Worm (Caenorhabditis elegans) whole organism, mixed stage, embryonic: ENCODE data around the gene F35D2.6.

Experiments used
- M03D4.4 ChIP-seq: sonication (generic microtip); optimal IDR thresholded peaks from 2 replicates; lab custom pipeline; 2017; ENCODE audit warnings: mild to moderate bottlenecking, missing genetic modification characterization, missing compliant biosample characterization
- bed-3 ChIP-seq: fragments of 200-800 bp; sonication (Bioruptor generic); optimal IDR thresholded peaks from 3 replicates; lab custom pipeline; 2018; ENCODE audit warnings: mild to moderate bottlenecking, missing genetic modification characterization, moderate library complexity, missing compliant biosample characterization
- blmp-1 ChIP-seq: fragments of 150-350 bp; optimal IDR thresholded peaks from 2 replicates; lab custom pipeline; 2014; ENCODE audit warnings: missing biosample characterization, missing genetic modification characterization
- ceh-39 ChIP-seq: fragments of 150-350 bp; optimal IDR thresholded peaks from 2 replicates; lab custom pipeline; 2014; ENCODE audit warnings: missing biosample characterization, missing genetic modification characterization
- ceh-43 ChIP-seq: fragments of 200-800 bp; sonication (Bioruptor generic); optimal IDR thresholded peaks from 2 replicates; lab custom pipeline; 2018; ENCODE audit warnings: mild to moderate bottlenecking, missing genetic modification characterization, moderate library complexity, missing compliant biosample characterization
- ceh-83 ChIP-seq: fragments of 200-800 bp; sonication (Bioruptor generic); optimal IDR thresholded peaks from 2 replicates; lab custom pipeline; 2018; ENCODE audit warnings: mild to moderate bottlenecking, missing genetic modification characterization, missing compliant biosample characterization
- ces-1 ChIP-seq: fragments of 150-350 bp; optimal IDR thresholded peaks from 2 replicates; lab custom pipeline; 2014; ENCODE audit warnings: missing biosample characterization, missing genetic modification reagents, missing genetic modification characterization
- cnd-1 ChIP-seq: fragments of 200-800 bp; sonication (Bioruptor generic); optimal IDR thresholded peaks from 2 replicates; lab custom pipeline; 2018; ENCODE audit warnings: mild to moderate bottlenecking, missing genetic modification characterization, missing compliant biosample characterization
- drap-1 ChIP-seq: fragments of 200-800 bp; sonication (Bioruptor generic); optimal IDR thresholded peaks from 3 replicates; lab custom pipeline; 2018; ENCODE audit warnings: mild to moderate bottlenecking, missing genetic modification characterization, missing compliant biosample characterization
- elt-1 ChIP-seq: sonication (generic microtip); optimal IDR thresholded peaks from 2 replicates; lab custom pipeline; 2017; ENCODE audit warnings: missing genetic modification characterization, mild to moderate bottlenecking, missing compliant biosample characterization, antibody characterized with exemption, moderate library complexity, borderline replicate concordance; ENCODE audit not compliant: insufficient read depth
- elt-3 ChIP-seq: fragments of 150-350 bp; optimal IDR thresholded peaks from 2 replicates; lab custom pipeline; 2014; ENCODE audit warnings: missing biosample characterization, missing genetic modification characterization
- flh-1 ChIP-seq: fragments of 200-800 bp; sonication (Bioruptor generic); optimal IDR thresholded peaks from 2 replicates; lab custom pipeline; 2018; ENCODE audit warnings: mild to moderate bottlenecking, missing genetic modification characterization, moderate library complexity, missing compliant biosample characterization
- ham-2 ChIP-seq: fragments of 200-800 bp; sonication (Bioruptor generic); optimal IDR thresholded peaks from 2 replicates; lab custom pipeline; 2018; ENCODE audit warnings: mild to moderate bottlenecking, missing genetic modification characterization, missing compliant biosample characterization
- hlh-1 ChIP-seq: fragments of 150-350 bp; optimal IDR thresholded peaks from 2 replicates; lab custom pipeline; 2014; ENCODE audit warnings: missing biosample characterization, missing genetic modification reagents, missing genetic modification characterization
- lin-13 ChIP-seq: fragments of 150-350 bp; optimal IDR thresholded peaks from 2 replicates; lab custom pipeline; 2014; ENCODE audit warnings: missing biosample characterization, missing genetic modification characterization
- lsy-2 ChIP-seq: fragments of 150-350 bp; optimal IDR thresholded peaks from 2 replicates; lab custom pipeline; 2014; ENCODE audit warnings: missing biosample characterization, missing genetic modification characterization
- mab-5 ChIP-seq: fragments of 150-350 bp; optimal IDR thresholded peaks from 2 replicates; lab custom pipeline; 2014; ENCODE audit warnings: missing biosample characterization, missing genetic modification characterization
- mep-1 ChIP-seq: fragments of 150-350 bp; optimal IDR thresholded peaks from 2 replicates; lab custom pipeline; 2017; ENCODE audit warnings: missing biosample characterization, missing genetic modification reagents, missing genetic modification characterization, inconsistent platforms
- mls-2 ChIP-seq: sonication (generic microtip); optimal IDR thresholded peaks from 2 replicates; lab custom pipeline; 2016; ENCODE audit warnings: mild to moderate bottlenecking, missing genetic modification characterization, moderate library complexity, missing compliant biosample characterization
- nhr-12 ChIP-seq: fragments of 150-350 bp; optimal IDR thresholded peaks from 2 replicates; lab custom pipeline; 2014; ENCODE audit warnings: missing biosample characterization, missing genetic modification characterization
- nhr-2 ChIP-seq: fragments of 150-350 bp; optimal IDR thresholded peaks from 2 replicates; lab custom pipeline; 2014; ENCODE audit warnings: missing biosample characterization, missing genetic modification characterization
- nhr-237 ChIP-seq: fragments of 150-350 bp; optimal IDR thresholded peaks from 2 replicates; lab custom pipeline; 2014; ENCODE audit warnings: missing biosample characterization, missing genetic modification characterization
- nhr-28 ChIP-seq: fragments of 150-350 bp; optimal IDR thresholded peaks from 2 replicates; lab custom pipeline; 2014; ENCODE audit warnings: missing biosample characterization, missing genetic modification characterization
- nhr-76 ChIP-seq: sonication (generic microtip); optimal IDR thresholded peaks from 2 replicates; lab custom pipeline; 2017; ENCODE audit warnings: missing biosample characterization, missing genetic modification characterization
- pha-4 ChIP-seq: fragments of 150-350 bp; optimal IDR thresholded peaks from 2 replicates; lab custom pipeline; 2018; ENCODE audit warnings: missing biosample characterization, missing genetic modification reagents, missing genetic modification characterization
- sem-2 ChIP-seq: fragments of 200-800 bp; sonication (Bioruptor generic); optimal IDR thresholded peaks from 2 replicates; lab custom pipeline; 2018; ENCODE audit warnings: mild to moderate bottlenecking, missing genetic modification characterization, missing compliant biosample characterization
- snpc-4 ChIP-seq: fragments of 150-350 bp; optimal IDR thresholded peaks from 2 replicates; lab custom pipeline; 2014; ENCODE audit warnings: missing biosample characterization, missing genetic modification characterization
- sptf-1 ChIP-seq: sonication (generic microtip); optimal IDR thresholded peaks from 2 replicates; lab custom pipeline; 2017; ENCODE audit warnings: mild to moderate bottlenecking, missing genetic modification characterization, moderate library complexity, missing compliant biosample characterization
- unc-120 ChIP-seq: sonication (generic microtip); optimal IDR thresholded peaks from 2 replicates; lab custom pipeline; 2017; ENCODE audit warnings: missing genetic modification characterization, missing compliant biosample characterization; ENCODE audit not compliant: poor library complexity, severe bottlenecking
- unc-39 ChIP-seq: fragments of 150-350 bp; optimal IDR thresholded peaks from 2 replicates; lab custom pipeline; 2014; ENCODE audit warnings: missing biosample characterization, missing genetic modification characterization
- unc-62 ChIP-seq: fragments of 150-350 bp; optimal IDR thresholded peaks from 2 replicates; lab custom pipeline; 2014; ENCODE audit warnings: missing biosample characterization, missing genetic modification reagents, missing genetic modification characterization
- zip-8 ChIP-seq: fragments of 150-350 bp; optimal IDR thresholded peaks from 2 replicates; lab custom pipeline; 2014; ENCODE audit warnings: missing biosample characterization, missing genetic modification characterization
- ztf-11 ChIP-seq: fragments of 150-350 bp; optimal IDR thresholded peaks from 2 replicates; lab custom pipeline; 2014; ENCODE audit warnings: missing biosample characterization, missing genetic modification characterization

Gene F35D2.6

DNA sequence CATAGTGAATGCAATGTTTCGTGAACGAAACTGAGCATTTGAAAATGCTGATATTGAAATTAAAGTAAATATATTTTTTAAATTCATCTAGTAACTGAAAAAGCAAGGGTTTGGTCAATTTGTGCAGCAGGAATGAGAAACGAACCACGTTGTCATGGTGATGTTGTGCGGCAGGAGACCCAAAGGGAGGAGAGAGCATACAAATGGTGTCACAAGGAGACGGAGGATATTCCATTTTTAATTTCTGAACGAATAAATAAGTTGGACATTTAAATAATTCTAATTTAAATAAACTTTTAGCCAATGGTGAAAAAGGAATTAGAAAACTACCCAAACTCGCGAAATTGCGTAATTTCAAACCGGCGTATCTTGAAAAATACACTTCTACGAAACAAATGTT, 6.0 kb downstream of the F35D2.6 start, which contains the start of gene mks-3:
mks-3 (minus strand) TSS at position 101 of the 400 bp plus-strand sequence.
- TF ChIP-seq nhr-76 (tag; lab: Kevin White, UChicago) (no peak), nhr-12 (tag; lab: Kevin White, UChicago) (no peak), ceh-39 (tag; lab: Kevin White, UChicago) (no peak), pha-4 (no peak), blmp-1 (tag; lab: Kevin White, UChicago) (no peak), lin-13 (tag; lab: Kevin White, UChicago) (no peak)
- TF ChIP-seq, all 35 proteins: peak for 0

DNA sequence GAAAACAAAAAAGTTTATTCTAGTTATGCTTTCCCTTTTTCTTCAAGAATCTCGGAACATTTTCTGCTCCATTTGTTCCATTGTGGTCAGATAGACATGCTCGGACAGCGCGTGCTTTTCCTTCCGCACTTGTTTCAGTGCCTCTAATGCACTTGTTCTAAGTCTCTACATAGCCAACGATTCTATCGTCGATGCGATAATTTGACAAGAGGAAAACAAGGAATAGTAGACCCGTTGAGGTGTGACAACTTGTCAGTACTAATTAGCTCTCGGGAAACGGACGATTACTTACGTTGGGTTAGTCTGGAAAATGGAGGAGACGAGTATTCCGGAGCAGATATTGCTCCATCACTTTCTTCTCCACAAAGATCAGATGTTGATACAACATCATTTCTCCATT, 10.8 kb downstream of the F35D2.6 start:
- TF ChIP-seq ces-1: peak; percentile 26
- TF ChIP-seq M03D4.4 (tag; lab: Kevin White, UChicago): no peak

- TF ChIP-seq mep-1 (peak; percentile 21), mls-2 (tag; lab: Kevin White, UChicago) (peak; percentile 61), drap-1 (GFP tag; lab: Kevin White, UChicago) (peak; percentile 21), nhr-28 (tag; lab: Kevin White, UChicago) (no peak), snpc-4 (tag; lab: Kevin White, UChicago) (no peak), unc-120 (no peak), ces-1 (peak; percentile 18), sptf-1 (tag; lab: Kevin White, UChicago) (peak; percentile 30)
These were observed 15.7 kb downstream of the F35D2.6 start for ce11 chrII:7593227-7593626.

ce11 chrII:7594262-7594661, 16.8 kb downstream of the F35D2.6 start:
- no peak for TF ChIP-seq nhr-237
- TF ChIP-seq ces-1: peak; percentile 84

- TF ChIP-seq ceh-43 (GFP tag; lab: Kevin White, UChicago) (no peak), mab-5 (tag; lab: Kevin White, UChicago) (no peak), drap-1 (GFP tag; lab: Kevin White, UChicago) (no peak), ham-2 (no peak), M03D4.4 (tag; lab: Kevin White, UChicago) (no peak), ceh-83 (no peak), unc-62 (GFP tag; lab: Kevin White, UChicago) (no peak), unc-120 (no peak), flh-1 (GFP tag; lab: Kevin White, UChicago) (no peak), mls-2 (tag; lab: Kevin White, UChicago) (no peak), ztf-11 (no peak), snpc-4 (tag; lab: Kevin White, UChicago) (no peak), zip-8 (tag; lab: Kevin White, UChicago) (no peak), lin-13 (tag; lab: Kevin White, UChicago) (no peak), elt-3 (tag; lab: Kevin White, UChicago) (no peak), lsy-2 (tag; lab: Kevin White, UChicago) (no peak), nhr-28 (tag; lab: Kevin White, UChicago) (no peak)
These were observed 17.3 kb downstream of the F35D2.6 start, which contains the start of gene syd-1 for ce11 chrII:7594812-7595211. Gene syd-1, minus strand, starts transcription at chrII:7594912.

DNA sequence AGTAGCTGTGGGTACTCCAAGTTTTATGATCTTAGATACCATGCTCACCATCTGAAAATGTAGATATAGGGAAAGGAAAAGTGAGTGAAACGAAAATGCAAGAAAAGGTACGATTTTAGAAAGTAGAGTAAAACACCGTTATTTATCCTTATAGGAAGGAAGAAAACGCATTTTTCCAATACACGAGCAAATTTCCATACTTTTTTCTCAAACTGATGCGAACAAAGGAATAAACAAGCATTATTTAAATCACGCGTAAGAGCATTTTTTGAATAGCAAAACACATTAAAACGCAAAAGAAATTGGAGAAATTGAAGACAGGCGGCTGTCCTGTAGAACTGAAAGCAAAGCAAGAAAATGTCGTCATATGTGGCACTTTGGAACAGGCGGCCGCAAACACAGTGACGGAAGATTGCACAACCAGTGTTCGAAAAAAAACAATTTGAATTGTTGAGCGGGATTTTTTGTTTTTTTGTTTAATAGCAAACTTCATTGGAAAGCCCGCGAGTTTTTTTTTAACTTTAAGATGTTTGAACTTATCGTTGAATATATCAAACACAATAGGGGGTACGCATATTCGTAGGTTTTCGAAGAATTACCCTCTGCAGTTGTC, 21.3 kb downstream of the F35D2.6 start, which contains the start of gene pgam-5:
pgam-5 (minus strand) TSS at position 51 of the 613 bp plus-strand sequence.
- TF ChIP-seq nhr-12 (tag; lab: Kevin White, UChicago) (no peak), nhr-28 (tag; lab: Kevin White, UChicago) (no peak), bed-3 (GFP tag; lab: Kevin White, UChicago) (no peak), unc-39 (tag; lab: Kevin White, UChicago) (no peak), nhr-237 (no peak), nhr-2 (no peak), drap-1 (GFP tag; lab: Kevin White, UChicago) (no peak), sptf-1 (tag; lab: Kevin White, UChicago) (no peak), flh-1 (GFP tag; lab: Kevin White, UChicago) (no peak), hlh-1 (tag; lab: Kevin White, UChicago) (no peak), ham-2 (no peak), elt-3 (tag; lab: Kevin White, UChicago) (no peak), blmp-1 (tag; lab: Kevin White, UChicago) (no peak), mls-2 (tag; lab: Kevin White, UChicago) (no peak), ces-1 (no peak), ceh-43 (GFP tag; lab: Kevin White, UChicago) (no peak), cnd-1 (tag; lab: Kevin White, UChicago) (no peak), M03D4.4 (tag; lab: Kevin White, UChicago) (no peak), sem-2 (no peak), elt-1 (no peak)
